Worm (Caenorhabditis elegans) whole organism, L2 larva: ENCODE measurements around the gene C12D12.1.

Experiments used
- C34F6.9 ChIP-seq: fragments of 150-350 bp; optimal IDR thresholded peaks from 2 replicates; lab custom pipeline; 2014; ENCODE audit warnings: missing biosample characterization, missing genetic modification characterization
- F13H6.1 ChIP-seq: sonication (generic microtip); optimal IDR thresholded peaks from 2 replicates; lab custom pipeline; 2016; ENCODE audit warnings: missing genetic modification characterization, missing compliant biosample characterization
- Y55F3AM.14 ChIP-seq: fragments of 200-800 bp; sonication (Bioruptor generic); optimal IDR thresholded peaks from 2 replicates; lab custom pipeline; 2018; ENCODE audit warnings: mild to moderate bottlenecking, missing genetic modification characterization, missing compliant biosample characterization
- ZK546.5 ChIP-seq: sonication (generic microtip); optimal IDR thresholded peaks from 2 replicates; lab custom pipeline; 2017; ENCODE audit warnings: missing biosample characterization, missing genetic modification characterization
- alr-1 ChIP-seq: fragments of 150-350 bp; optimal IDR thresholded peaks from 2 replicates; lab custom pipeline; 2014; ENCODE audit warnings: missing biosample characterization, missing genetic modification characterization
- aly-2 ChIP-seq: fragments of 150-350 bp; optimal IDR thresholded peaks from 2 replicates; lab custom pipeline; 2014; ENCODE audit warnings: missing biosample characterization, missing genetic modification characterization
- ama-1 ChIP-seq: fragments of 150-350 bp; optimal IDR thresholded peaks from 2 replicates; lab custom pipeline; 2018; ENCODE audit warnings: inconsistent platforms
- blmp-1 ChIP-seq: sonication (generic microtip); optimal IDR thresholded peaks from 2 replicates; lab custom pipeline; 2017; ENCODE audit warnings: missing genetic modification characterization, mild to moderate bottlenecking, missing compliant biosample characterization, antibody characterized with exemption, moderate library complexity; ENCODE audit not compliant: insufficient read depth
- ceh-16 ChIP-seq: fragments of 150-350 bp; optimal IDR thresholded peaks from 2 replicates; lab custom pipeline; 2014; ENCODE audit warnings: missing biosample characterization, missing genetic modification characterization
- crh-2 ChIP-seq: sonication (generic microtip); optimal IDR thresholded peaks from 2 replicates; lab custom pipeline; 2017; ENCODE audit warnings: missing biosample characterization, missing genetic modification characterization
- egl-27 ChIP-seq: sonication (generic microtip); optimal IDR thresholded peaks from 3 replicates; lab custom pipeline; 2017; ENCODE audit warnings: missing biosample characterization, missing genetic modification reagents, missing genetic modification characterization
- elt-1 ChIP-seq: fragments of 150-350 bp; optimal IDR thresholded peaks from 2 replicates; lab custom pipeline; 2014; ENCODE audit warnings: missing biosample characterization, missing genetic modification characterization
- elt-3 ChIP-seq: sonication (generic microtip); optimal IDR thresholded peaks from 2 replicates; lab custom pipeline; 2017; ENCODE audit warnings: missing biosample characterization, missing genetic modification characterization
- fos-1 ChIP-seq: fragments of 150-350 bp; optimal IDR thresholded peaks from 2 replicates; lab custom pipeline; 2014; ENCODE audit warnings: missing biosample characterization, missing genetic modification characterization
- gmeb-1 ChIP-seq: fragments of 150-350 bp; optimal IDR thresholded peaks from 2 replicates; lab custom pipeline; 2014; ENCODE audit warnings: missing biosample characterization, missing genetic modification characterization
- lin-11 ChIP-seq: fragments of 150-350 bp; sonication (generic microtip); optimal IDR thresholded peaks from 2 replicates; lab custom pipeline; 2014; ENCODE audit warnings: missing biosample characterization, missing genetic modification characterization, inconsistent platforms, mixed read lengths
- lin-13 ChIP-seq: fragments of 150-350 bp; optimal IDR thresholded peaks from 2 replicates; lab custom pipeline; 2014; ENCODE audit warnings: missing biosample characterization, missing genetic modification reagents, missing genetic modification characterization
- lin-39 ChIP-seq: fragments of 150-350 bp; optimal IDR thresholded peaks from 2 replicates; lab custom pipeline; 2014; ENCODE audit warnings: missing biosample characterization, missing genetic modification reagents, missing genetic modification characterization
- lsy-2 ChIP-seq, 2 experiments: fragments of 150-350 bp in 1 of 2; sonication (generic microtip) in 1 of 2; optimal IDR thresholded peaks; 2 replicates each; lab custom pipeline; 2014 to 2017; ENCODE audit warnings: missing biosample characterization in 2 of 2, missing genetic modification characterization in 2 of 2
- mbf-1 ChIP-seq: sonication (generic microtip); optimal IDR thresholded peaks from 2 replicates; lab custom pipeline; 2017; ENCODE audit warnings: missing biosample characterization, missing genetic modification characterization
- nhr-11 ChIP-seq: fragments of 150-350 bp; optimal IDR thresholded peaks from 2 replicates; lab custom pipeline; 2014; ENCODE audit warnings: missing biosample characterization, missing genetic modification characterization
- nhr-129 ChIP-seq: fragments of 150-350 bp; optimal IDR thresholded peaks from 2 replicates; lab custom pipeline; 2014; ENCODE audit warnings: missing biosample characterization, missing genetic modification characterization
- nhr-21 ChIP-seq: fragments of 150-350 bp; optimal IDR thresholded peaks from 2 replicates; lab custom pipeline; 2014; ENCODE audit warnings: missing biosample characterization, missing genetic modification characterization
- nhr-237 ChIP-seq: fragments of 150-350 bp; optimal IDR thresholded peaks from 2 replicates; lab custom pipeline; 2014; ENCODE audit warnings: missing biosample characterization, missing genetic modification characterization
- nhr-25 ChIP-seq: fragments of 150-350 bp; sonication (generic microtip); optimal IDR thresholded peaks from 3 replicates; lab custom pipeline; 2014; ENCODE audit warnings: missing biosample characterization, missing genetic modification characterization
- nhr-6 ChIP-seq: fragments of 150-350 bp; optimal IDR thresholded peaks from 2 replicates; lab custom pipeline; 2014; ENCODE audit warnings: missing biosample characterization, missing genetic modification characterization
- sem-4 ChIP-seq: fragments of 150-350 bp; optimal IDR thresholded peaks from 2 replicates; lab custom pipeline; 2014; ENCODE audit warnings: missing biosample characterization, missing genetic modification reagents, missing genetic modification characterization
- skn-1 ChIP-seq: sonication (generic microtip); optimal IDR thresholded peaks from 2 replicates; lab custom pipeline; 2017; ENCODE audit warnings: missing biosample characterization, missing genetic modification characterization
- sma-3 ChIP-seq: sonication (generic microtip); optimal IDR thresholded peaks from 2 replicates; lab custom pipeline; 2016; ENCODE audit warnings: missing genetic modification reagents, missing genetic modification characterization, missing compliant biosample characterization
- sma-9 ChIP-seq, 2 experiments: fragments of 150-350 bp in 1 of 2; sonication (generic microtip) in 1 of 2; optimal IDR thresholded peaks; 2 replicates each; lab custom pipeline; 2014 to 2016; ENCODE audit warnings: missing genetic modification characterization in 2 of 2, mild to moderate bottlenecking in 1 of 2, missing biosample characterization in 1 of 2, missing compliant biosample characterization in 1 of 2, missing genetic modification reagents in 1 of 2, moderate library complexity in 1 of 2
- snpc-4 ChIP-seq: fragments of 150-350 bp; optimal IDR thresholded peaks from 2 replicates; lab custom pipeline; 2014; ENCODE audit warnings: missing biosample characterization, missing genetic modification characterization
- unc-39 ChIP-seq: fragments of 150-350 bp; optimal IDR thresholded peaks from 2 replicates; lab custom pipeline; 2014; ENCODE audit warnings: missing biosample characterization, missing genetic modification characterization
- unc-55 ChIP-seq: fragments of 150-350 bp; sonication (generic microtip); optimal IDR thresholded peaks from 3 replicates; lab custom pipeline; 2014; ENCODE audit warnings: missing biosample characterization, missing genetic modification reagents, missing genetic modification characterization
- unc-62 ChIP-seq: fragments of 150-350 bp; optimal IDR thresholded peaks from 2 replicates; lab custom pipeline; 2014; ENCODE audit warnings: missing biosample characterization, missing genetic modification reagents, missing genetic modification characterization
- zag-1 ChIP-seq: fragments of 150-350 bp; optimal IDR thresholded peaks from 2 replicates; lab custom pipeline; 2014; ENCODE audit warnings: missing biosample characterization, missing genetic modification characterization
- ztf-11 ChIP-seq: sonication (generic microtip); optimal IDR thresholded peaks from 2 replicates; lab custom pipeline; 2017; ENCODE audit warnings: missing biosample characterization, missing genetic modification characterization
- ztf-4 ChIP-seq: fragments of 150-350 bp; optimal IDR thresholded peaks from 2 replicates; lab custom pipeline; 2014; ENCODE audit warnings: missing biosample characterization, missing genetic modification characterization

C12D12.1 gene

ce11 chrX:3540861-3541260 is 41.8 kb downstream of the C12D12.1 start:
- TF ChIP-seq ama-1 (lab: Kevin White, UChicago), result peak; percentile 77
- peak; percentile 32 for TF ChIP-seq nhr-25
- TF ChIP-seq nhr-11, result no peak
- no peak for TF ChIP-seq ztf-4
- no peak for TF ChIP-seq zag-1 (tag; lab: Kevin White, UChicago)
- TF ChIP-seq egl-27 (tag; lab: Kevin White, UChicago), result no peak
- TF ChIP-seq blmp-1 (tag; lab: Kevin White, UChicago), result peak; percentile 21
- no peak for TF ChIP-seq elt-3 (tag; lab: Kevin White, UChicago)
- TF ChIP-seq F13H6.1 (tag; lab: Kevin White, UChicago), result peak; percentile 63
- TF ChIP-seq gmeb-1 (tag; lab: Kevin White, UChicago), result no peak
- TF ChIP-seq unc-62 (GFP tag; lab: Kevin White, UChicago), result no peak
- no peak for TF ChIP-seq Y55F3AM.14 (GFP tag; lab: Kevin White, UChicago)
- TF ChIP-seq lin-39 (tag; lab: Kevin White, UChicago), result no peak
- TF ChIP-seq sma-9 (GFP tag; optimal IDR thresholded peaks at IDR 0.05; lab: Kevin White, UChicago), result peak; percentile 11
- no peak for TF ChIP-seq sma-9 (tag; optimal IDR thresholded peaks at IDR 0.05; lab: Kevin White, UChicago)
- TF ChIP-seq aly-2 (tag; lab: Kevin White, UChicago), result no peak
- peak; percentile 10 for TF ChIP-seq sma-3 (GFP tag; lab: Kevin White, UChicago)
- peak; percentile 54 for TF ChIP-seq unc-55
- TF ChIP-seq elt-1 (tag; lab: Kevin White, UChicago), result no peak
- TF ChIP-seq mbf-1 (tag; lab: Kevin White, UChicago), result no peak
- TF ChIP-seq fos-1 (tag; lab: Kevin White, UChicago), result no peak
- TF ChIP-seq ZK546.5 (tag; lab: Kevin White, UChicago), result no peak
- no peak for TF ChIP-seq lin-13
- TF ChIP-seq nhr-21 (tag; lab: Kevin White, UChicago), result no peak
- TF ChIP-seq sem-4 (tag; lab: Kevin White, UChicago), result peak; percentile 44
- no peak for TF ChIP-seq ztf-11 (tag; lab: Kevin White, UChicago)
- TF ChIP-seq C34F6.9 (tag; lab: Kevin White, UChicago), result peak; percentile 60
- peak; percentile 21 for TF ChIP-seq lin-11
- TF ChIP-seq lsy-2 (tag; optimal IDR thresholded peaks at IDR 0.05; lab: Kevin White, UChicago), result peak in 1 of 2 experiments; percentile 47
- no peak for TF ChIP-seq nhr-6 (tag; lab: Kevin White, UChicago)
- no peak for TF ChIP-seq unc-39 (tag; lab: Kevin White, UChicago)
- no peak for TF ChIP-seq snpc-4 (tag; lab: Kevin White, UChicago)
- peak; percentile 67 for TF ChIP-seq nhr-129 (tag; lab: Kevin White, UChicago)
- no peak for TF ChIP-seq skn-1 (tag; lab: Kevin White, UChicago)
- TF ChIP-seq, all 48 proteins: peak for 12

- TF ChIP-seq zag-1 (tag; lab: Kevin White, UChicago) (no peak), ZK546.5 (tag; lab: Kevin White, UChicago) (no peak), unc-62 (GFP tag; lab: Kevin White, UChicago) (no peak), aly-2 (tag; lab: Kevin White, UChicago) (no peak), unc-39 (tag; lab: Kevin White, UChicago) (no peak), crh-2 (tag; lab: Kevin White, UChicago) (no peak), lsy-2 (tag; optimal IDR thresholded peaks at IDR 0.05; lab: Kevin White, UChicago) (no peak), snpc-4 (tag; lab: Kevin White, UChicago) (no peak), Y55F3AM.14 (GFP tag; lab: Kevin White, UChicago) (no peak)
Observed at ce11 chrX:3542242-3542641, 43.2 kb downstream of the C12D12.1 start, which contains the start of gene rgs-7. Gene rgs-7 (plus strand): TSS chrX:3542542.

- TF ChIP-seq lin-39 (tag; lab: Kevin White, UChicago) (no peak), nhr-129 (tag; lab: Kevin White, UChicago) (no peak), ZK546.5 (tag; lab: Kevin White, UChicago) (no peak), nhr-237 (tag; lab: Kevin White, UChicago) (no peak), ceh-16 (tag; lab: Kevin White, UChicago) (peak; percentile 8), alr-1 (tag; lab: Kevin White, UChicago) (no peak)
Observed at ce11 chrX:3547097-3547496, 48.0 kb downstream of the C12D12.1 start.
